Worm (Caenorhabditis elegans): ENCODE results near the gene pal-1.
A peak's percentile ranks its signal among the peaks of the same experiment; 100 is the strongest.
"Not testable (repeated sequence)": the region's sequence is repeated elsewhere in the genome, so short reads cannot be mapped to it uniquely, and the experiment has no call there.

pal-1 gene

DNA sequence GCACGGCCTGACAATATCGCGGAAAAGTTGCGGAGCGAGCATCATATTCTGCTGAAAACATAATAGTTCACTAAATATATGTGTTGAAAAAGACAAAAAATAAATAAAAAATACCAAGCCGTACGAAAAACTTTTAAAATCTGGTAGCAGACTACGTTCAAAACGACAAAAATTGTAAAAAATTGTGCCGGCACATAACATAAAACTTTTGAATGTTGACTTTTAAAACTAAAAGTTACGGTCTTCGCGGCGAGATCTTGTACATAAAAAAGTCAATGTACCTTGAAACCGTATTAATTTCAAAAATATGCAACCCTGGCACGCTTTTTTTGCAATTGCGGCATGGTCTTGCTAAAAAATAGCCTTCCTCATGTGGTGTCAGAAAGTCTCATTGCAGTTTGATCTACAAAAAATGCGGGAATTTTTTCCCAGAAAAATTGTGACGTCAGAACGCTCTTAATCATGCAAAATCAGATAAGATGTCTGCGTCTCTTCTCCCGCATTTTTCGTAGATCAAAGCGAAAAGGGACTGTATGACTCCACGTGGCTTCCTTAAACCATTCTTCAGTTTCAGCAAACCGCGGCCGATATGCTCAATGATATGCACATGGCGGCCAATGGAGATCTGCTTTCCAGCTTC lies 27.3 kb downstream of the pal-1 start, which contains the start of the genes gex-5 and C38D4.10:
TSS of gene gex-5 (minus strand) at position 51 of the 640 bp plus-strand sequence.
TSS of gene C38D4.10 (plus strand) at position 590 of the 640 bp plus-strand sequence.
- TF ChIP-seq egl-5 (tag; optimal IDR thresholded peaks at IDR 0.05); nhr-237 (tag; optimal IDR thresholded peaks at IDR 0.05); ama-1 (optimal IDR thresholded peaks at IDR 0.05): not testable (repeated sequence)

DNA sequence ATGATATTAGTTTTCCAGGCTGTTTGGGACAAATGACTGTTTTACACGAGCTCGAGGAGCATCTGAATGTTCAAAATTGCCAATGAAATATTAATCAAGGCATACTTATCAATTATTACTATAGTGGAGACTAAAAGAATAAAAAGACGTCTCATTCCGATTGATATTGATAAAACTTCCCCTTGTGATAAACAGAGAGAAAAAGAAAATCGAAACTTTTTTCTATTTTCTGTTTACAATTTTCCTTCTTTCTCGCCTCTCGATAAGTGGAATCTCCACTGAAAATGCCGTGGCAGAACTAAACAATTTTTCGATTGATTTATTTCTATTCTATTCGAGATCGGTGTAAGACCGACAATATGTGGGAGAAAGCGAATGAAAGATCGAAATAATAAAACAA lies 29.5 kb downstream of the pal-1 start, which contains the start of gene B0393.9:
TSS of gene B0393.9 (minus strand) at position 303 of the 400 bp plus-strand sequence.
- TF ChIP-seq nhr-25 (tag; optimal IDR thresholded peaks at IDR 0.05) (no peak), elt-2 (tag; optimal IDR thresholded peaks at IDR 0.05) (peak; percentile 55), pqm-1 (tag; optimal IDR thresholded peaks at IDR 0.05) (peak; percentile 35)

DNA sequence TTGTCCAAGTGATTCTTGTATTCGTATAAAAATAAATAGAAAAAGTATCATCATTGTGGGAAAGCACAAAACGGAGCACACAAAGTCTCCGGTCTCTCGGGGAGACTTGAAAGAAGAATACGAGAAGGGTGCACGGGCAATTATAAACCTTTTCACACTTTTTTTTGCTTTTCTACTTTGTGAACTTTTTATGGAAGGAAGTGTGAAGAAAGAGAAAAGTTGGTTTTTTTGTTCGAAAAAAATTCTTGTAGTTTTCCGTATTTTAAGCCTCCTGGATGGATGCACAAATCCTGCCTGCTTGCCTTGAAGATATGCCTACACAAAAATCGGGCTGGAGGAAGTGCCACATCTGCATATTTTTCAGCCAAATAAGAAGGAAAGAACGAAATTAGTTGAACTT lies 31.4 kb downstream of the pal-1 start, which contains the start of gene B0393.7:
TSS of gene B0393.7 (minus strand) at position 101 of the 400 bp plus-strand sequence.
- TF ChIP-seq egl-5 (tag; optimal IDR thresholded peaks at IDR 0.05) (no peak), fkh-10 (GFP tag; optimal IDR thresholded peaks at IDR 0.05) (no peak)

DNA sequence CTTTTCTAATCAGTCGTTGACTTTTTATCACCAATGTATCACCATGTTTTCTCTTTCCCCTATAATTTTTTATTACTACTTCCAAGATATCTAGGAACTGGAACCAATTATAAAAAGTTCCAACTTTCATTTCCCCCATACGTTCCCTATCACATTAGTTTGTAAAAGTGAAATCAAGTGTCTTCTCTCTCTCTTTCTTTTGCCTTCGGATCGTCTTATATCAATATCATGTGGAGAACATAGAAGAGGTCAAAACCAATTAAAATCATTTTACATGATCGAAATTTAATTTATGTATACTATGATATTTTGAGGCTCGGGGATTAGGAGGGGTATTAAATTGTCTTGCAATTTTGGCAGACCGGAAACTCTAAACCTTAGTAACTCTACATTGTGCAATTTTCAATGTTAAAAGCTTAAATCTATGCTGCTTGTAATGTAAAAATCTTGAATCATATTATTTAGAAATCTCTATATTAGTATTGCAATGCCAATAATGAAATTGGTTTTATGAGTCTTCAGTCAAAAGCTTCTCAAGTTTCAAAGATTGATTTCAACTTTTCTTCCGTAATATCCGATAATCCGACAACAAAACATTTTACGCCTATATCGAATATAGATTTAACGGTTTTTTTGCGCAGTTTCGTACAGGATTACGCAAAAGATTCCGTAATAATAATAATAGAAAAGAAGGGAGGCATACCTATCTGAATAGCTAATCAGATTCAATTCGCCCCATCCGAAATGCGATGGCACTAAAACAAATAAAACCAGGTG lies 41.3 kb downstream of the pal-1 start:
- TF ChIP-seq ZK546.5 (tag; optimal IDR thresholded peaks at IDR 0.05): no peak
- no peak for TF ChIP-seq R02D3.7 (tag; optimal IDR thresholded peaks at IDR 0.05)
- no peak for TF ChIP-seq egl-5 (tag; optimal IDR thresholded peaks at IDR 0.05)
- no peak for TF ChIP-seq pha-4 (tag; optimal IDR thresholded peaks at IDR 0.05)
- TF ChIP-seq ama-1 (optimal IDR thresholded peaks at IDR 0.05): no peak
- TF ChIP-seq ztf-4 (tag; optimal IDR thresholded peaks at IDR 0.05): no peak
- no peak for TF ChIP-seq elt-3 (tag; optimal IDR thresholded peaks at IDR 0.05)
- TF ChIP-seq nhr-11 (tag; optimal IDR thresholded peaks at IDR 0.05): no peak
- TF ChIP-seq nhr-28 (tag; optimal IDR thresholded peaks at IDR 0.05): no peak

DNA sequence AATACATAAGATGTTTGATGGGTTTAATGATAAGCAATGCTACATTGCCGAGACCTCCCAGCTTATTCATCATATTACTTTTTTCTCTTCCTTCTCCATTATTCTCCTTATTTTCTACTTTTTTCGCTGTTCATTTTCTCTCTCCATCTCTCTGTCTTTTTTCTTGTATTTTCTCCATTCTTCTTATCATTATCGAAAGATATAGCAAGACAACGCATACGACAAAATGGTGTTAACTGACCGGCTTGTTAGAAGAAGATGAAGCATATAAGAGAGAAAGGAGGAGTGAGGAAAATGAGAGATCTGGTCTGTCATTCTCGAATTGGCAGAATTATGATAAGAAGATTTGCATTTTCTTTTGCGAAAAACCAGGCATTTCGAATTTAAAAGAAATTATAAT lies 42.5 kb downstream of the pal-1 start:
- no peak for TF ChIP-seq ceh-9 (tag; optimal IDR thresholded peaks at IDR 0.05)
- no peak for TF ChIP-seq nhr-76 (tag; optimal IDR thresholded peaks at IDR 0.05)
- TF ChIP-seq egl-5 (tag; optimal IDR thresholded peaks at IDR 0.05): no peak
- TF ChIP-seq ztf-11 (tag; optimal IDR thresholded peaks at IDR 0.05): no peak
- TF ChIP-seq eor-1 (tag; optimal IDR thresholded peaks at IDR 0.05): no peak
- TF ChIP-seq nhr-77 (tag; optimal IDR thresholded peaks at IDR 0.05): no peak
- no peak for TF ChIP-seq lsy-12 (tag; optimal IDR thresholded peaks at IDR 0.05)
- TF ChIP-seq nhr-43 (tag; optimal IDR thresholded peaks at IDR 0.05; ENCODE audit: poor library complexity, severe bottlenecking): no peak
- no peak for TF ChIP-seq nhr-11 (tag; optimal IDR thresholded peaks at IDR 0.05)
- TF ChIP-seq daf-12 (tag; optimal IDR thresholded peaks at IDR 0.05): no peak
- TF ChIP-seq lin-15B (tag; optimal IDR thresholded peaks at IDR 0.05): no peak
- TF ChIP-seq sea-2 (GFP tag; optimal IDR thresholded peaks at IDR 0.05): no peak
- TF ChIP-seq ztf-4 (tag; optimal IDR thresholded peaks at IDR 0.05): no peak
- no peak for TF ChIP-seq elt-2 (tag; optimal IDR thresholded peaks at IDR 0.05)
- TF ChIP-seq mml-1 (tag; optimal IDR thresholded peaks at IDR 0.05): no peak
- no peak for TF ChIP-seq pha-4 (tag; optimal IDR thresholded peaks at IDR 0.05)
- no peak for TF ChIP-seq pqm-1 (tag; optimal IDR thresholded peaks at IDR 0.05)
- TF ChIP-seq nhr-23 (tag; optimal IDR thresholded peaks at IDR 0.05): no peak
- TF ChIP-seq hmg-11 (tag; optimal IDR thresholded peaks at IDR 0.05): no peak

DNA sequence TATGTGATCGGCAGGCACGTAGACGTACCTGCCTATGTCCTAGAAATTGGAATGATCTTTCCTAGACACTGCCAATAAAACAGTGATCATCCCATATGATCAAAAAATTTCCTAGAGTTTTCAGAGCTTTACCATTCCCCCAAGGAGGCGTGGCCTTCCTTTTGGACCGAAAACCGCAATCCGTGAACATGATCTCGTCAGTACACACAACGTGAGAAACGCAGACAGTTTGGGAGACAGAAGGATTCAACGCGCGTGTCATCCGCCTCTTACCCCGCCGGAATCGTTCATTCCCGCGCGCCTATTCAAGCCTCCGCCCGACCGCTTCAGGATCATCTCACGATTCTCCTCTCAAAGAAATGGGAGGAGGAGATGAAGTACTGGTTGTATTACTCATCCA lies 43.9 kb downstream of the pal-1 start, which contains the start of gene B0393.5:
TSS of gene B0393.5 (plus strand) at position 301 of the 400 bp plus-strand sequence.
- no peak for TF ChIP-seq nhr-43 (tag; optimal IDR thresholded peaks at IDR 0.05; ENCODE audit: poor library complexity, severe bottlenecking)
- TF ChIP-seq fkh-10 (GFP tag; optimal IDR thresholded peaks at IDR 0.05): no peak
- TF ChIP-seq ama-1 (optimal IDR thresholded peaks at IDR 0.05): no peak
- TF ChIP-seq skn-1 (tag; optimal IDR thresholded peaks at IDR 0.05): no peak
- no peak for TF ChIP-seq ztf-11 (tag; optimal IDR thresholded peaks at IDR 0.05)
- no peak for TF ChIP-seq nhr-11 (tag; optimal IDR thresholded peaks at IDR 0.05)
- no peak for TF ChIP-seq ceh-16 (tag; optimal IDR thresholded peaks at IDR 0.05)
- TF ChIP-seq elt-1 (tag; optimal IDR thresholded peaks at IDR 0.05): no peak
- no peak for TF ChIP-seq pqm-1 (tag; optimal IDR thresholded peaks at IDR 0.05)
- no peak for TF ChIP-seq nhr-23 (tag; optimal IDR thresholded peaks at IDR 0.05)
- TF ChIP-seq lsy-12 (tag; optimal IDR thresholded peaks at IDR 0.05): no peak
- TF ChIP-seq hmg-11 (tag; optimal IDR thresholded peaks at IDR 0.05): no peak
- TF ChIP-seq snpc-4 (tag; optimal IDR thresholded peaks at IDR 0.05): no peak
- TF ChIP-seq nhr-28 (tag; optimal IDR thresholded peaks at IDR 0.05): no peak
- TF ChIP-seq R02D3.7 (tag; optimal IDR thresholded peaks at IDR 0.05): no peak
